Fruit fly (Drosophila melanogaster) ovary, adult (tissue): ENCODE data around the gene Had1.

Experiments used
- CG17801 ChIP-seq: fragments of 200-800 bp; optimal IDR thresholded peaks from 2 replicates; lab custom pipeline; 2019; ENCODE audit warnings: missing biosample characterization, mild to moderate bottlenecking, missing genetic modification characterization, moderate library complexity; ENCODE audit not compliant: partially characterized antibody

The Had1 gene

DNA sequence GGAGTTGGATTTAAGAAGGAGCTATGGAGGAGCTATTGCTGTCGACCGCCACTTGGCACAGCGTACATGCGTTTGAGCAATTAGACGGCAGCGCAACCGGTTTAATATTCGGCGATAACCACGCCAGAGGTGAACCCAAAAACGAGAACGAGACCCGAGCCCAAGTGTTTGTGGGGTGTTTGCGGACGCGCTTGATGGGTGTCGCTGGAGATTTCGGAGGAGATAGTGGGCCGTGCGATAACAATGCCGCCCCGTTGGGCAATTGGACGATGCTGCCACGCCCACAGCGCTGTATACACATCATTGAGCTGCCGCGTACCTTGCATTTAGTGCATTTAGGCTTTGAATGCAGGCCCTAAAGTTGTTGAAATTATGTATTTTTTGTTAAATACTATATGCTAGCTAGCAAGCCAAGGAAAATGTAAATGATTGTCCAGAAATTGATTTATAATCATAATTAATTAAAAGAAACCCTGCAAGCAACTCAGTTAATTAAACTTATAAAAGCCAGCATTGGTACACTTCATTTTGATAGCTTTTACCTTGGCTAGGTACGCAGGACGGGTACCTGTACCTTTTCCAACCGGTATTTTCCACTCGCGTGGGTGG, at the start of gene Had1:
Gene Had1, minus strand, starts transcription at position 358 of the 609 bp plus-strand sequence.
- no peak for TF ChIP-seq CG17801 (GFP tag; lab: Kevin White, UChicago)

DNA sequence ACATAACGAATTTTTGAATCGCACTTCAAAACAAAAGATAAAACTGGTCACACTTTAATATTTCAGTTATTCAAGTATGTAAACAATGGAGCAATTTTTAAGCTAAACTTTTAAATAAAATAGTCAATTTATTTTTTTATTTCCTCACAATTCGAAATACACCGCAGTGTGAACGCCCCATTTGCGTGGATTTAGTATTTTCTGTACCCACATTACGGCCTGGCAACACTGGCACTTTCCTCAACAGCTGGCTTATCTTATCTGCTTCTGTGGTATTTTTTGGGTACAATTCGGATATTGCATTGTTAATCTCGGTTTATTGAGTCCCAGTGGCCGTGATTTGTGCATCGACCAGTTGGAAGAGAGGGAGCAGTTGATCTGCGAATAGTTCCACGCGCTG, 41.6 kb upstream of the Had1 start, which contains the start of gene sl:
Gene sl, plus strand, starts transcription at position 254 of the 400 bp plus-strand sequence.
- no peak for TF ChIP-seq CG17801 (GFP tag; lab: Kevin White, UChicago)

- peak; percentile 66 for TF ChIP-seq CG17801 (GFP tag; lab: Kevin White, UChicago)
Observed at dm6 chrX:16335107-16335642, 26.7 kb upstream of the Had1 start.

dm6 chrX:16334251-16334860, 25.9 kb upstream of the Had1 start:
- TF ChIP-seq CG17801 (GFP tag; lab: Kevin White, UChicago), result no peak

- TF ChIP-seq CG17801 (GFP tag; lab: Kevin White, UChicago), result peak; percentile 55
Observed at dm6 chrX:16333434-16334141, 25.1 kb upstream of the Had1 start, which contains the start of the genes CG9921 and Dsp1. Gene CG9921 (minus strand): TSS chrX:16333600. Gene Dsp1 (plus strand): TSS chrX:16333612.

DNA sequence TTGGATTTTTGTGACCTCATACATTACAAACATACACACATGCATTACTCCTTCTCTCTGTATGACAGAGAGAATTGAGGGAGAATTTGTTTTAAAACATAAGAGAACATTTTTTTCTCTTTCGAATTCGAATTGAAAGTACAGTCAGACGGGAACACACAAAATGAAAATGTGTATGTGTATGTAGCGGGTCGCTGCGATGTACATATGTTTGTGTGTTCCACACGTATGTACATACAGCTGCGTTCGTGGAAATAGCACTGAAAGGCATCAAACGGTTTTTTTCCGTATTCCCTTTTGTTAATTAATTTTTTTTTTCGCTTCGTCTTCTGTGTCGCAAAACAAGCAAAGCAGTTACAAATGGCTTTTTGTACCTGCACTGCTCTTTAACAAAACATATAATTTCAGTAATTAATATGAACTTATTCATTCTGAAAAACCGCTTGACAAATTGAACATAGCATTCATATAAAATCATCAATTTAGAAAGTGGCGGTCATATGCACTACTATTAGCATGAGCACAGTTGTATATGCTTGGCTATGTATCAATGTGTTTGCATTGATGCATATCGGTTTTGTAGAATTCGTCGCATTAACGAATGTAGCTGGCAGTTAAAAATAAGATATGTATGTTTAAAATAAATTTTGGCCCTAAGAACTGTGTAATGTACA, 24.3 kb upstream of the Had1 start:
- peak; percentile 93 for TF ChIP-seq CG17801 (GFP tag; lab: Kevin White, UChicago)

dm6 chrX:16331562-16332233, 23.2 kb upstream of the Had1 start:
- TF ChIP-seq CG17801 (GFP tag; lab: Kevin White, UChicago), result no peak

dm6 chrX:16330659-16331058, 22.2 kb upstream of the Had1 start, which contains the start of gene CG9919:
Gene CG9919 (minus strand): TSS chrX:16330759.
- TF ChIP-seq CG17801 (GFP tag; lab: Kevin White, UChicago), result no peak

dm6 chrX:16325472-16325871, 17.0 kb upstream of the Had1 start, which contains the start of gene CalpC:
Gene CalpC (plus strand): TSS chrX:16325763.
- no peak for TF ChIP-seq CG17801 (GFP tag; lab: Kevin White, UChicago)

DNA sequence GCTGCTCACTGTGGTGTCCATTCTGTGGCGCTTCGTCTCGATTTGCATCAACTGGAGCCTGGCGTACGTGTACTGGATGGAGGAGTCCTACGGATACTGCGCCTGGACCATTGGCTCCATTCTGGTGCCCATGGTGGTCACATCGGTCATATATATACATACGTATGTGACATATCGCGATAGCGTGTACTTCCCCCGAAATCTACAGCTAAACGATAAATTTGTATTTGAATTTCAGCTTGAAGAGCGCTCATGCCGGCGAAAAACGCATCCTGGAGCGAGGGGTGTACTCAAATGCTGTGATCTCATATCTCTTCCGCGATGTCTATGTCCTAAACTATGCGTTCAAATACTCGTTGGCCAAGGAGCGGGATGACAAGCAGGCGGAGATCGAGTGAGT, 15.1 kb upstream of the Had1 start:
- TF ChIP-seq CG17801 (GFP tag; lab: Kevin White, UChicago), result no peak

DNA sequence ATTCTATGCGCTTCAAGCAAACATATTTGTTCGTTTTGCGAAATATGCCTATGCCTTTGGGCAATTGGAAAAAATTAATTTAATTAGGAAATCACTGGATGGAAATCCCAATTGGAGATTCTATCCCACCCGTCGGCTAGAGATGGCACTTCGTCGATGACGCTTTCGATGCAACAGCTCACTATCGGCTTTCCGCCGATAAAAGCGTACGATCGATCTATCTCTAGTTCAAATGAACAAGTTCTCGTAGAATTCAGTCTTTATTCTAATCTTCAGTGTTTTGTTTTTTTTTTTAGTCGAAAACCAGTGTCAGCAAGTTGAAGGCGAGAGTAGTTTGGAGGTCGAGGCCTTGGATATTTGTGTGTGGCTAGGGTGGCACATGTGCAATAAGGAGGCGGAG, 14.6 kb upstream of the Had1 start, which contains the start of the genes CG9917 and CG32579:
Gene CG9917, minus strand, starts transcription at position 169 of the 400 bp plus-strand sequence.
Gene CG32579, plus strand, starts transcription at position 224 of the 400 bp plus-strand sequence.
- peak; percentile 27 for TF ChIP-seq CG17801 (GFP tag; lab: Kevin White, UChicago)

DNA sequence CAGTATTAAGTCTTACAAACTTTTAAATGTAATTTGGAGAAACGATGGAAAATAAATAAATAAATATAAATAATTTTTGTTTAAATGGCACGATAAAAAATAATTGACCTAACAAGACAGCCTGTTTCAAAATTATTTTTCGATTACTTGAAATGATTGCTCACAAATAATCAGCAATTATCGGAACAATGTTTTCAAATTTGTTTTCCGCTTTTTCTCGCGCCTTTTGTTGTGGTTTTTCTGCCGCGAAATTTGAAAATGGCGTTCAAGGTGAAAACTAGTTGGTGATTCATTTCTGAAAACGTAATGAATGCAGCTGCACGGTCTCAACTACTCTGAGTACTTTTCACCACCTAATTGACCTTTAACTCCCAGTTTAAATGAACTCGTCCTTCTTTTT, 12.6 kb upstream of the Had1 start:
- TF ChIP-seq CG17801 (GFP tag; lab: Kevin White, UChicago), result no peak

DNA sequence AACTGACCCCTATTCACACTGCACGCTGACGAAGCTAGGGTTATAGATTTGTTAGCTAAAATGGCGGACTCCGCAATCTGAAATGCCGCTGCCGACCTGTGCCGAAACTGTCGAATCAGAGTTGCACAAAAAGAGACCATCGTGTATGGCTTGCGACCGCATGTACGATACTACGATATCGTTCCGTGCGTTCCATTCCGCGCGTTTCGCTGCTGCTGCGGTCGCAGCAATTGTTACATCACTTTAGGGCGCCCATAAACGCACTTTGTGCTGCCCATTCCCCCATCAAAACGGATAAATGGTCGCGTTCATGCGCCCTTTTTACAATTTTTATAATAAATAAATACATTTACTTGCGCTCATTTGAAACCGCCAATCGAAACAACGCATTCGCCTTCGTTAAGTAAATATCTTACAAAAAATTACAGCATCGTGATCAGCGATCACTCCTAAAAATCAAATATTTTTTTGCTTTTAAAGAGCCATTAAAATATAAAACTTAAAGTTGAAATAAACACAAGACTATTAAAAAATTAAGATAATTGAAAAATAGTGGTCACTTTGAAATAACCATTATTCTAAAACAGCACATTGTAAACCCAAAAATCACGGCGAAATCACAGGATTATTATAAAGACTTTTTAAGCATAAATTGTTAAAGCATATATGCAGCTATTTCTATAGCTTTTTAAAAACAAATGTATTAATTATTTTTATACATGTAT, 11.9 kb upstream of the Had1 start, which contains the start of gene Cyp1:
Gene Cyp1, minus strand, starts transcription at position 174 of the 725 bp plus-strand sequence.
- peak; percentile 31 for TF ChIP-seq CG17801 (GFP tag; lab: Kevin White, UChicago)
